Fruit fly (Drosophila melanogaster) whole organism, embryonic: Measurements from ENCODE around the gene CG13876.

Source experiments
- BtbVII ChIP-seq: fragments of 200-800 bp; sonication (Bioruptor generic); optimal IDR thresholded peaks from 3 replicates; lab custom pipeline; 2017; ENCODE audit warnings: missing biosample characterization, mild to moderate bottlenecking, missing genetic modification characterization
- CG10462 ChIP-seq: fragments of 200-800 bp; sonication (Bioruptor generic); optimal IDR thresholded peaks from 2 replicates; lab custom pipeline; 2016; ENCODE audit warnings: missing biosample characterization, missing genetic modification characterization
- CG10959 ChIP-seq: fragments of 200-800 bp; sonication (Bioruptor generic); IDR thresholded peaks from 2 replicates; pipeline ENCODE4 v1.3.6; 2022; ENCODE audit warnings: missing biosample characterization, missing genetic modification characterization
- CG11247 ChIP-seq: fragments of 200-800 bp; sonication (Bioruptor generic); IDR thresholded peaks from 2 replicates; pipeline ENCODE4 v1.3.6; 2022; ENCODE audit warnings: missing biosample characterization, missing genetic modification characterization
- CG11695 ChIP-seq: fragments of 200-800 bp; sonication (Bioruptor generic); IDR thresholded peaks from 3 replicates; pipeline ENCODE4 v1.3.6; 2022; ENCODE audit warnings: missing biosample characterization, missing genetic modification characterization
- CG12299 ChIP-seq: fragments of 200-800 bp; sonication (Bioruptor generic); optimal IDR thresholded peaks from 2 replicates; lab custom pipeline; 2018; ENCODE audit warnings: missing biosample characterization, mild to moderate bottlenecking, missing genetic modification characterization
- CG12659 ChIP-seq: fragments of 200-800 bp; sonication (Bioruptor generic); optimal IDR thresholded peaks from 3 replicates; lab custom pipeline; 2017; ENCODE audit warnings: mild to moderate bottlenecking, missing biosample characterization, missing genetic modification reagents, missing genetic modification characterization
- CG13287 ChIP-seq: fragments of 200-800 bp; sonication (Bioruptor generic); IDR thresholded peaks from 2 replicates; pipeline ENCODE4 v1.3.6; 2022; ENCODE audit warnings: missing biosample characterization, missing genetic modification characterization; ENCODE audit not compliant: partially characterized antibody
- CG1603 ChIP-seq: fragments of 200-800 bp; sonication (Bioruptor generic); optimal IDR thresholded peaks from 2 replicates; lab custom pipeline; 2019; ENCODE audit warnings: missing biosample characterization, mild to moderate bottlenecking, missing genetic modification characterization, moderate library complexity
- CG16813 ChIP-seq: fragments of 200-800 bp; sonication (Bioruptor generic); IDR thresholded peaks from 3 replicates; pipeline ENCODE4 v1.3.6; 2022; ENCODE audit warnings: missing biosample characterization, missing genetic modification characterization; ENCODE audit not compliant: partially characterized antibody
- CG16863 ChIP-seq: fragments of 200-800 bp; sonication (Bioruptor generic); optimal IDR thresholded peaks from 3 replicates; lab custom pipeline; 2016; ENCODE audit warnings: missing biosample characterization, missing genetic modification characterization
- CG17328 ChIP-seq: fragments of 200-800 bp; sonication (Bioruptor generic); IDR thresholded peaks from 2 replicates; pipeline ENCODE4 v1.3.6; 2022; ENCODE audit warnings: missing biosample characterization, missing genetic modification characterization
- CG31441 ChIP-seq: fragments of 200-800 bp; sonication (Bioruptor generic); IDR thresholded peaks from 2 replicates; pipeline ENCODE4 v1.3.6; 2022; ENCODE audit warnings: missing biosample characterization, missing genetic modification characterization
- CG6254 ChIP-seq: fragments of 200-800 bp; sonication (Bioruptor generic); optimal IDR thresholded peaks from 3 replicates; lab custom pipeline; 2017; ENCODE audit warnings: mild to moderate bottlenecking, missing biosample characterization, missing genetic modification reagents, missing genetic modification characterization
- CG7556 ChIP-seq: fragments of 200-800 bp; sonication (Bioruptor generic); optimal IDR thresholded peaks from 2 replicates; lab custom pipeline; 2017; ENCODE audit warnings: missing biosample characterization, mild to moderate bottlenecking, missing genetic modification characterization
- CG7963 ChIP-seq: fragments of 200-800 bp; sonication (Bioruptor generic); IDR thresholded peaks from 3 replicates; pipeline ENCODE4 v1.3.6; 2022; ENCODE audit warnings: missing biosample characterization, missing genetic modification characterization; ENCODE audit not compliant: partially characterized antibody
- CG8281 ChIP-seq: fragments of 200-800 bp; sonication (Bioruptor generic); optimal IDR thresholded peaks from 2 replicates; lab custom pipeline; 2018; ENCODE audit warnings: missing biosample characterization, mild to moderate bottlenecking, missing genetic modification characterization, moderate library complexity
- CG9437 ChIP-seq: fragments of 200-800 bp; sonication (Bioruptor generic); optimal IDR thresholded peaks from 2 replicates; lab custom pipeline; 2018; ENCODE audit warnings: missing biosample characterization, mild to moderate bottlenecking, missing genetic modification characterization
- CTCF ChIP-seq: fragments of 200-800 bp; sonication (Bioruptor generic); optimal IDR thresholded peaks from 2 replicates; lab custom pipeline; 2017; ENCODE audit warnings: missing biosample characterization, mild to moderate bottlenecking, missing genetic modification characterization, moderate library complexity
- Camta ChIP-seq: fragments of 200-800 bp; sonication (Bioruptor generic); optimal IDR thresholded peaks from 2 replicates; lab custom pipeline; 2016; ENCODE audit warnings: missing biosample characterization, missing genetic modification characterization
- Dfd ChIP-seq, 2 experiments: fragments of >200 bp; optimal IDR thresholded peaks; 2 replicates each; lab custom pipeline; 2017; ENCODE audit warnings: missing biosample characterization in 2 of 2, missing genetic modification characterization in 2 of 2
- Ets65A ChIP-seq: fragments of 200-800 bp; sonication (Bioruptor generic); peaks from one replicate; lab custom pipeline; 2016; ENCODE audit warnings: missing biosample characterization, missing genetic modification characterization
- HmgZ ChIP-seq: fragments of 200-800 bp; sonication (Bioruptor generic); optimal IDR thresholded peaks from 2 replicates; lab custom pipeline; 2018; ENCODE audit warnings: missing biosample characterization, mild to moderate bottlenecking, missing genetic modification characterization
- MTF-1 ChIP-seq: fragments of 200-800 bp; sonication (Bioruptor generic); optimal IDR thresholded peaks from 2 replicates; lab custom pipeline; 2018; ENCODE audit warnings: missing biosample characterization, mild to moderate bottlenecking, missing genetic modification characterization, borderline replicate concordance
- Mad ChIP-seq: fragments of 200-800 bp; sonication (Bioruptor generic); optimal IDR thresholded peaks from 2 replicates; lab custom pipeline; 2016; ENCODE audit warnings: missing biosample characterization, missing genetic modification characterization
- Mrtf ChIP-seq: fragments of 200-800 bp; sonication (Bioruptor generic); IDR thresholded peaks from 3 replicates; pipeline ENCODE4 v1.3.6; 2022; ENCODE audit warnings: missing biosample characterization, missing genetic modification characterization
- NK7.1 ChIP-seq: fragments of 200-800 bp; sonication (Bioruptor generic); optimal IDR thresholded peaks from 3 replicates; lab custom pipeline; 2016; ENCODE audit warnings: missing biosample characterization, missing genetic modification characterization
- Nf-YC ChIP-seq: fragments of 200-800 bp; optimal IDR thresholded peaks from 3 replicates; lab custom pipeline; 2019; ENCODE audit warnings: missing biosample characterization, mild to moderate bottlenecking, missing genetic modification characterization, moderate library complexity
- PHDP ChIP-seq: fragments of 200-800 bp; sonication (Bioruptor generic); optimal IDR thresholded peaks from 3 replicates; lab custom pipeline; 2018; ENCODE audit warnings: missing biosample characterization, mild to moderate bottlenecking, missing genetic modification characterization, moderate library complexity
- Six4 ChIP-seq: fragments of 200-800 bp; sonication (Bioruptor generic); optimal IDR thresholded peaks from 2 replicates; lab custom pipeline; 2016; ENCODE audit warnings: missing biosample characterization, missing genetic modification characterization
- Stat92E ChIP-seq, 3 experiments: fragments of >200 bp in 2 of 3; fragments of 200-800 bp in 1 of 3; sonication (Bioruptor generic) in 1 of 3; optimal IDR thresholded peaks; 2 replicates each; lab custom pipeline; 2017 to 2019; ENCODE audit warnings: missing biosample characterization in 3 of 3, missing genetic modification characterization in 3 of 3, mild to moderate bottlenecking in 1 of 3, moderate library complexity in 1 of 3
- Vsx1 ChIP-seq: fragments of 200-800 bp; sonication (Bioruptor generic); optimal IDR thresholded peaks from 2 replicates; lab custom pipeline; 2017; ENCODE audit warnings: missing biosample characterization, mild to moderate bottlenecking, missing genetic modification characterization, missing genetic modification reagents
- ac ChIP-seq: fragments of 200-800 bp; sonication (Bioruptor generic); optimal IDR thresholded peaks from 3 replicates; lab custom pipeline; 2017; ENCODE audit warnings: missing biosample characterization, mild to moderate bottlenecking, missing genetic modification characterization
- ara ChIP-seq: fragments of 200-800 bp; sonication (Bioruptor generic); IDR thresholded peaks from 2 replicates; pipeline ENCODE4 v1.3.6; 2022; ENCODE audit warnings: missing biosample characterization, missing genetic modification characterization
- az2 ChIP-seq: fragments of 200-800 bp; sonication (Bioruptor generic); optimal IDR thresholded peaks from 3 replicates; lab custom pipeline; 2016; ENCODE audit warnings: missing biosample characterization, missing genetic modification characterization
- bowl ChIP-seq: fragments of 200-800 bp; sonication (Bioruptor generic); IDR thresholded peaks from 2 replicates; pipeline ENCODE4 v1.3.6; 2022; ENCODE audit warnings: missing biosample characterization, missing genetic modification characterization
- ftz-f1 ChIP-seq: fragments of 200-800 bp; sonication (Bioruptor generic); optimal IDR thresholded peaks from 2 replicates; lab custom pipeline; 2016; ENCODE audit warnings: missing biosample characterization, missing genetic modification characterization
- h ChIP-seq: fragments of >200 bp; optimal IDR thresholded peaks from 2 replicates; lab custom pipeline; 2017
- her ChIP-seq: fragments of 200-800 bp; sonication (Bioruptor generic); optimal IDR thresholded peaks from 2 replicates; lab custom pipeline; 2016; ENCODE audit warnings: missing biosample characterization, missing genetic modification characterization
- hth ChIP-seq: fragments of >200 bp; optimal IDR thresholded peaks from 2 replicates; lab custom pipeline; 2017; ENCODE audit warnings: inconsistent platforms
- lbe ChIP-seq: fragments of 200-800 bp; sonication (Bioruptor generic); optimal IDR thresholded peaks from 2 replicates; lab custom pipeline; 2016; ENCODE audit warnings: missing biosample characterization, mild to moderate bottlenecking, missing genetic modification characterization
- lilli ChIP-seq: fragments of 200-800 bp; sonication (Bioruptor generic); optimal IDR thresholded peaks from 3 replicates; lab custom pipeline; 2016; ENCODE audit warnings: missing biosample characterization, missing genetic modification characterization
- mam ChIP-seq: fragments of 200-800 bp; sonication (Bioruptor generic); optimal IDR thresholded peaks from 3 replicates; lab custom pipeline; 2016; ENCODE audit warnings: missing biosample characterization, missing genetic modification characterization
- pzg ChIP-seq: fragments of 200-800 bp; sonication (Bioruptor generic); optimal IDR thresholded peaks from 3 replicates; lab custom pipeline; 2018; ENCODE audit warnings: missing biosample characterization, mild to moderate bottlenecking, missing genetic modification characterization, moderate library complexity
- slou ChIP-seq: fragments of 200-800 bp; sonication (Bioruptor generic); optimal IDR thresholded peaks from 3 replicates; lab custom pipeline; 2016; ENCODE audit warnings: missing biosample characterization, missing genetic modification characterization
- so ChIP-seq: fragments of 200-800 bp; sonication (Bioruptor generic); IDR thresholded peaks from 3 replicates; pipeline ENCODE4 v1.3.6; 2022; ENCODE audit warnings: missing biosample characterization, missing genetic modification characterization
- stc ChIP-seq: fragments of 200-800 bp; sonication (Bioruptor generic); IDR thresholded peaks from 2 replicates; pipeline ENCODE4 v1.3.6; 2022; ENCODE audit warnings: missing biosample characterization, missing genetic modification characterization
- sug ChIP-seq: fragments of 200-800 bp; optimal IDR thresholded peaks from 2 replicates; lab custom pipeline; 2019; ENCODE audit warnings: missing biosample characterization, mild to moderate bottlenecking, missing genetic modification characterization, moderate library complexity
- tap ChIP-seq: fragments of 200-800 bp; optimal IDR thresholded peaks from 3 replicates; lab custom pipeline; 2019; ENCODE audit warnings: missing biosample characterization, mild to moderate bottlenecking, missing genetic modification characterization, moderate library complexity
- unc-4 ChIP-seq: fragments of 200-800 bp; sonication (Bioruptor generic); IDR thresholded peaks from 2 replicates; pipeline ENCODE4 v1.3.6; 2022; ENCODE audit warnings: missing biosample characterization, missing genetic modification characterization; ENCODE audit not compliant: partially characterized antibody
- zen2 ChIP-seq: fragments of 200-800 bp; sonication (Bioruptor generic); IDR thresholded peaks from 3 replicates; pipeline ENCODE4 v1.3.6; 2022; ENCODE audit warnings: missing biosample characterization, missing genetic modification characterization; ENCODE audit not compliant: partially characterized antibody

CG13876 gene

dm6 chr3L:199050-199745 is 6.7 kb upstream of the CG13876 start (continued):
- no peak for TF ChIP-seq sug (tag; lab: Kevin White, UChicago)
- TF ChIP-seq PHDP (tag; lab: Kevin White, UChicago), result no peak
- no peak for TF ChIP-seq lbe (GFP tag; lab: Kevin White, UChicago)
- TF ChIP-seq CG12659, result peak; percentile 93
- no peak for TF ChIP-seq CG17328 (GFP tag; lab: Robert Waterston, UW)
- no peak for TF ChIP-seq tap (tag; lab: Kevin White, UChicago)
- peak; percentile 31; the same call in 2 of the 3 replicates for TF ChIP-seq CG16813
- no peak for TF ChIP-seq CG7963
- TF ChIP-seq Ets65A (GFP tag; lab: Kevin White, UChicago), result peak; percentile 52
- TF ChIP-seq hth (lab: Kevin White, UChicago), result no peak
- no peak for TF ChIP-seq ftz-f1 (GFP tag; lab: Kevin White, UChicago)
- no peak for TF ChIP-seq NK7.1 (GFP tag; lab: Kevin White, UChicago)
- TF ChIP-seq Six4, result no peak
- no peak for TF ChIP-seq Dfd (GFP tag; optimal IDR thresholded peaks at IDR 0.05; lab: Kevin White, UChicago)
- TF ChIP-seq mam (GFP tag; lab: Kevin White, UChicago), result peak; percentile 24
- no peak for TF ChIP-seq CG16863 (GFP tag; lab: Kevin White, UChicago)
- TF ChIP-seq bowl (GFP tag; lab: Robert Waterston, UW), result no peak
- TF ChIP-seq her (GFP tag; lab: Kevin White, UChicago), result no peak
- TF ChIP-seq zen2 (GFP tag; lab: Robert Waterston, UW), result peak; percentile 41; the same call in 1 of the 3 replicates
- TF ChIP-seq Mad (GFP tag; lab: Kevin White, UChicago), result peak; percentile 36
- TF ChIP-seq ara (GFP tag; lab: Robert Waterston, UW), result no peak
- TF ChIP-seq CG12299, result peak; percentile 13
- peak; percentile 17 for TF ChIP-seq MTF-1
- TF ChIP-seq Camta (GFP tag; lab: Kevin White, UChicago), result no peak
- TF ChIP-seq CG11247 (GFP tag; lab: Robert Waterston, UW), result no peak
- no peak for TF ChIP-seq CG10959 (GFP tag; lab: Robert Waterston, UW)
- no peak for TF ChIP-seq CG31441 (GFP tag; lab: Robert Waterston, UW)
- no peak for TF ChIP-seq CG7556 (GFP tag; lab: Kevin White, UChicago)
- TF ChIP-seq CG13287 (GFP tag; lab: Robert Waterston, UW), result peak; percentile 46; the same call in 1 of the 2 replicates
- TF ChIP-seq pzg (GFP tag; lab: Kevin White, UChicago), result peak; percentile 56
- TF ChIP-seq CG6254 (GFP tag; lab: Kevin White, UChicago), result no peak
- no peak for TF ChIP-seq CG10462 (GFP tag; lab: Kevin White, UChicago)
- no peak for TF ChIP-seq Nf-YC (tag; lab: Kevin White, UChicago)
- no peak for TF ChIP-seq stc (GFP tag; lab: Robert Waterston, UW)
- peak; percentile 83 for TF ChIP-seq HmgZ (tag; lab: Kevin White, UChicago)
- no peak for TF ChIP-seq az2 (GFP tag; lab: Kevin White, UChicago)
- TF ChIP-seq slou (GFP tag; lab: Kevin White, UChicago), result no peak
- no peak for TF ChIP-seq CG9437
- peak; percentile 37 for TF ChIP-seq CTCF (GFP tag; lab: Kevin White, UChicago)
- no peak for TF ChIP-seq lilli (GFP tag; lab: Kevin White, UChicago)
- TF ChIP-seq CG8281, result no peak
- no peak for TF ChIP-seq BtbVII (GFP tag; lab: Kevin White, UChicago)
- peak; percentile 42; the same call in 1 of the 3 replicates for TF ChIP-seq CG11695
- TF ChIP-seq CG1603, result no peak
- no peak for TF ChIP-seq Mrtf (GFP tag; lab: Robert Waterston, UW)
- no peak for TF ChIP-seq Vsx1 (GFP tag; lab: Kevin White, UChicago)
- TF ChIP-seq so (GFP tag; lab: Robert Waterston, UW), result no peak
- no peak for TF ChIP-seq h
- TF ChIP-seq unc-4, result no peak
- TF ChIP-seq ac (GFP tag; lab: Kevin White, UChicago), result peak; percentile 7
- TF ChIP-seq Stat92E (GFP tag; optimal IDR thresholded peaks at IDR 0.05; lab: Kevin White, UChicago), result peak in 1 of 3 experiments; percentile 23
